Fruit fly (Drosophila melanogaster) whole organism, embryonic: Measurements from ENCODE around the gene slmo.

Experiments used
- Neu2 ChIP-seq: fragments of 200-800 bp; sonication (Bioruptor generic); optimal IDR thresholded peaks from 3 replicates; lab custom pipeline; 2016; ENCODE audit warnings: missing biosample characterization, missing genetic modification characterization, borderline replicate concordance
- Pdp1 ChIP-seq, 2 experiments: fragments of 200-800 bp; sonication (Bioruptor generic); optimal IDR thresholded peaks; 3 replicates each; lab custom pipeline; 2016; ENCODE audit warnings: missing biosample characterization in 2 of 2, missing genetic modification characterization in 2 of 2, mild to moderate bottlenecking in 1 of 2, moderate library complexity in 1 of 2
- psq ChIP-seq: fragments of 200-800 bp; sonication (Bioruptor generic); optimal IDR thresholded peaks from 2 replicates; lab custom pipeline; 2017; ENCODE audit warnings: missing biosample characterization, missing genetic modification characterization
- sob ChIP-seq: fragments of 200-800 bp; sonication (Bioruptor generic); IDR thresholded peaks from 2 replicates; pipeline ENCODE4 v1.3.6; 2022; ENCODE audit warnings: missing biosample characterization, missing genetic modification characterization

DNA sequence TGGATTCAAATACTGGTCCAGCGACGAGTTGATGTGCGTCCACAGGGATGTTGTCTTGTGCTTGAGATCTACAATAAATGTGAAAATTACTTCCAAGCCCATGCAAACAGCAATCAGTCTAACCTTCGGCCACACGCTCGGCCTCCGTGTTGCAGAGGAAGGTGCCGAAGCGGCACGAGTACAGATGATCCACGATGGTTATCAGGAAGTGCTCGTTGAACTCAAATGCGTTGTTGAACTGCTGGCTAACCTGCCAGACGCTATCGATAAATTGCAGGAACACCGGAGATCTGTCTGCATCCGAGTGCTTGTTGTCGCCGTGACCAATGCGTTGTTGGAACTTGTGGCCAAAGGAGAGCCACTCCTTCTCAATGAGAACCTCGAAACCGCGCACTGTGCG is 13.4 kb downstream of the slmo start:
- no peak for TF ChIP-seq psq (GFP tag; lab: Kevin White, UChicago)
- TF ChIP-seq Neu2 (GFP tag; lab: Kevin White, UChicago) = no peak
- TF ChIP-seq Pdp1 (GFP tag; optimal IDR thresholded peaks at IDR 0.05; lab: Kevin White, UChicago) = no peak
- TF ChIP-seq sob (GFP tag; lab: Robert Waterston, UW) = no peak
